Worm (Caenorhabditis elegans) whole organism, late embryonic: ENCODE measurements around the gene Y39G8C.2.

Experiments
- ahr-1 ChIP-seq: sonication (generic microtip); optimal IDR thresholded peaks from 2 replicates; lab custom pipeline; 2016; ENCODE audit warnings: missing genetic modification characterization, missing compliant biosample characterization
- ceh-9 ChIP-seq: sonication (generic microtip); optimal IDR thresholded peaks from 2 replicates; lab custom pipeline; 2016; ENCODE audit warnings: mild to moderate bottlenecking, missing genetic modification characterization, inconsistent platforms, missing compliant biosample characterization
- hlh-30 ChIP-seq: sonication (generic microtip); optimal IDR thresholded peaks from 2 replicates; lab custom pipeline; 2017; ENCODE audit warnings: antibody characterized with exemption, missing genetic modification characterization, missing compliant biosample characterization; ENCODE audit not compliant: insufficient read depth

DNA sequence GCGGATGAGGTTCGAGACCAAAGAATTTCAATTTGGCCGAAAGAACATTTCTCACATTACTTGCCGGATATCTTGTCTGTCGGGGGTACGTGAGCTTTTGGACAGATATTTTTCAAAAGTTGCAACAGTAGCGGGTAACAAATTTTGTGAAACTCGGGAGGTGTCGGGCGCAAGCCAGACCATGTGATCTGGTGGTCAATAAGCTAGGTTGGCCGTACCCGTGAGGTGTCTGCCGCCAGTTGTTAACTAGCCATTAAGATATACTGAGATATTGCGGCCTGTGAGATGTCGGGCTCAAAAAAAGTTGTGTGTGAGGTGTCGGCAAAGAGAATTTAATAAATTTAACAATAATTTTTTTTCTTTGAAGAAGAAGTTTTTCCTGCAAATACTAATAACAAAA is 21.0 kb upstream of the Y39G8C.2 start:
- TF ChIP-seq ahr-1 (tag; lab: Kevin White, UChicago) (no peak), hlh-30 (no peak), ceh-9 (no peak)
